Worm (Caenorhabditis elegans): ENCODE data around the gene cct-8.

ce11 chrIV:1105104-1105503 lies 11.4 kb upstream of the cct-8 start:
- TF ChIP-seq nhr-76 (tag; optimal IDR thresholded peaks at IDR 0.05) (no peak), Y75B8A.6 (GFP tag; IDR thresholded peaks at IDR 0.05) (no peak), sdz-12 (GFP tag; optimal IDR thresholded peaks at IDR 0.05) (no peak), D1046.2 (GFP tag; IDR thresholded peaks at IDR 0.05) (no peak), unc-130 (GFP tag; optimal IDR thresholded peaks at IDR 0.05) (no peak), ceh-82 (tag; optimal IDR thresholded peaks at IDR 0.05) (no peak), lin-13 (GFP tag; optimal IDR thresholded peaks at IDR 0.05) (no peak), daf-12 (tag; optimal IDR thresholded peaks at IDR 0.05) (no peak)

All from whole organism, L4 larva.